Worm (Caenorhabditis elegans): ENCODE results near the gene noca-2.

DNA sequence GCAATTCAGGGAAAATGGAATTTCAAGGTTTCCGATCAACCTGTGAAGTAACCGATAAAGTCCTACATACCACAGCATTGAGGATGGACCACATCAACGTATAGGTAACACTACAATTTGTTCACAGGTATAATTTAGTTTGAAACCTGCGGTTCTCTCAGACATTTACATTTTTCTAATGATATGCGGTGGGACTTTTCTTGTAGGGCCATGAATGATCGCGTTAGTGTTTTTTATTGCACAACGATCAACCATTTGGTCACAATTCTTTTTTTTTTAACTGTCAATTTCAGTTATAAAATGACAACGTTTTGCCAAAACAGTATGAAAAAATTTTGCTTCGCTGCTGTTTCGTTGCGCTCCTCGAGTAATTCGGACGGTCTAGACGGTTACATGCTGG lies 29.8 kb downstream of the noca-2 start, which contains the start of gene C44C10.12:
- TF ChIP-seq efl-1 (optimal IDR thresholded peaks at IDR 0.05): no peak
- TF ChIP-seq efl-1 (GFP tag; optimal IDR thresholded peaks at IDR 0.05 in 1 of 2): no peak
- TF ChIP-seq fos-1 (tag; optimal IDR thresholded peaks at IDR 0.05): no peak
- no peak for TF ChIP-seq lin-39 (tag; optimal IDR thresholded peaks at IDR 0.05)
- TF ChIP-seq mdl-1 (tag; optimal IDR thresholded peaks at IDR 0.05): no peak
- TF ChIP-seq aha-1 (tag; optimal IDR thresholded peaks at IDR 0.05): no peak
- no peak for TF ChIP-seq mep-1 (tag; optimal IDR thresholded peaks at IDR 0.05)
- TF ChIP-seq snpc-4 (tag; optimal IDR thresholded peaks at IDR 0.05): no peak
- no peak for TF ChIP-seq nhr-237 (tag; optimal IDR thresholded peaks at IDR 0.05)
- no peak for TF ChIP-seq ceh-82 (tag; optimal IDR thresholded peaks at IDR 0.05)
- TF ChIP-seq unc-86 (tag; optimal IDR thresholded peaks at IDR 0.05): no peak
- TF ChIP-seq ces-1 (GFP tag; optimal IDR thresholded peaks at IDR 0.05): no peak
